Worm (Caenorhabditis elegans): ENCODE results near the gene T06E8.2.
"Not testable (repeated sequence)": the region's sequence is repeated elsewhere in the genome, so short reads cannot be mapped to it uniquely, and the experiment has no call there.

ce11 chrV:10004048-10004761 is 32.0 kb downstream of the T06E8.2 start, which contains the start of gene uda-1:
- not testable (repeated sequence) for TF ChIP-seq odd-2 (tag; optimal IDR thresholded peaks at IDR 0.05); tbx-2 (tag; optimal IDR thresholded peaks at IDR 0.05); ama-1 (optimal IDR thresholded peaks at IDR 0.05); unc-42 (tag; optimal IDR thresholded peaks at IDR 0.05); ceh-9 (tag; optimal IDR thresholded peaks at IDR 0.05)

Data from whole organism, late embryonic.